Worm (Caenorhabditis elegans): ENCODE measurements around the gene T24H10.1.

DNA sequence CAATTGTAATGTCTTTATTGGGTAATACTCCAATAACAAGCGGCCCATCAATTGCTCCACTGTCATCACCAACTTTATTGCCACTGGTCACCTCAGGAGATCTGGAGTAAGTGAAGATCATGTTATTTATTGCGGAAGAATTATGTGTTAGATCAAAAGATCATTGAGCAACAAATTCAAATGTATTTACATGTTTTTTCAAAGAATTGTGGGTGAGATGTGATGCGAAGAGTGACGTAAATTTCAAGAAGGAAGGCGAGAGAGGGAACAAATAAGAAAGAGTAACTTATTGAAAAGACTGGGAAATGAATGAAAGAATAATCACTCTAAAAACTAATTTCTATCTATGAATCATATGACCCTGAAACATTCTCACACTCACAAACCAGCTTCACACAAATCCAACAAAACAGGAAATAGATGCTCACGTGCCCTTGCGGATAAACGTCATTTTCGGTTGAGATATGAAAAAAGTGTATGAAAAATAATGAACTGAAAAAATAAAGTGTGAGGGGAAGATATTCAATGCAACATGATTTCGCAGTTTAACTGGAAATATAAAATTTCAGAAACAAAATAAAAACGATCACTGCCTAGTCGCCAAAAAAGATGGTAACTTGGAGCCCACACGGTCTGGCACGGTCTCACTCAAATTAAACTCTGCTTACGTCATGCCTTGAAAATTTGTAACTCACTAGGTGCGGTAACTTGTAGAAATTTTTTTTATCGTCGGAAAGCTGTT lies 21.8 kb downstream of the T24H10.1 start:
- TF ChIP-seq dao-5 (tag; optimal IDR thresholded peaks at IDR 0.05) = no peak
- no peak for TF ChIP-seq W03F9.2 (tag; optimal IDR thresholded peaks at IDR 0.05)
- no peak for TF ChIP-seq him-1 (tag; optimal IDR thresholded peaks at IDR 0.05)

All from whole organism, L4/young adult.